Fruit fly (Drosophila melanogaster) whole organism, embryonic: ENCODE results near the gene CG10962.

Experiments
- CG10543 ChIP-seq: fragments of 200-800 bp; sonication (Bioruptor generic); optimal IDR thresholded peaks from 3 replicates; lab custom pipeline; 2017; ENCODE audit warnings: missing biosample characterization, mild to moderate bottlenecking, missing genetic modification characterization, moderate library complexity
- CG11398 ChIP-seq: fragments of 200-800 bp; sonication (Bioruptor generic); optimal IDR thresholded peaks from 2 replicates; lab custom pipeline; 2016; ENCODE audit warnings: missing biosample characterization, missing genetic modification characterization
- CG11696 ChIP-seq: fragments of 200-800 bp; sonication (Bioruptor generic); IDR thresholded peaks from 2 replicates; pipeline ENCODE4 v1.3.6; 2022; ENCODE audit warnings: missing biosample characterization, missing genetic modification characterization
- CG12155 ChIP-seq: fragments of 200-800 bp; sonication (Bioruptor generic); optimal IDR thresholded peaks from 3 replicates; lab custom pipeline; 2016; ENCODE audit warnings: missing biosample characterization, missing genetic modification characterization
- CG12391 ChIP-seq: fragments of 200-800 bp; sonication (Bioruptor generic); optimal IDR thresholded peaks from 3 replicates; lab custom pipeline; 2018; ENCODE audit warnings: missing biosample characterization, mild to moderate bottlenecking, missing genetic modification characterization, moderate library complexity
- CG12769 ChIP-seq: fragments of 200-800 bp; sonication (Bioruptor generic); optimal IDR thresholded peaks from 2 replicates; lab custom pipeline; 2019; ENCODE audit warnings: missing biosample characterization, mild to moderate bottlenecking, missing genetic modification characterization, moderate library complexity
- CG13287 ChIP-seq: fragments of 200-800 bp; sonication (Bioruptor generic); IDR thresholded peaks from 2 replicates; pipeline ENCODE4 v1.3.6; 2022; ENCODE audit warnings: missing biosample characterization, missing genetic modification characterization; ENCODE audit not compliant: partially characterized antibody
- CG14441 ChIP-seq: fragments of 200-800 bp; sonication (Bioruptor generic); IDR thresholded peaks from 2 replicates; pipeline ENCODE4 v1.3.6; 2022; ENCODE audit warnings: missing biosample characterization, missing genetic modification characterization
- CG17328 ChIP-seq: fragments of 200-800 bp; sonication (Bioruptor generic); IDR thresholded peaks from 2 replicates; pipeline ENCODE4 v1.3.6; 2022; ENCODE audit warnings: missing biosample characterization, missing genetic modification characterization
- CG2199 ChIP-seq: fragments of 200-800 bp; sonication (Bioruptor generic); IDR thresholded peaks from 3 replicates; pipeline ENCODE4 v1.3.6; 2022; ENCODE audit warnings: missing biosample characterization, missing genetic modification characterization
- CG2712 ChIP-seq: fragments of 200-800 bp; optimal IDR thresholded peaks from 3 replicates; lab custom pipeline; 2019; ENCODE audit warnings: missing biosample characterization, mild to moderate bottlenecking, missing genetic modification characterization, moderate library complexity
- CG32532 ChIP-seq: fragments of 200-800 bp; sonication (Bioruptor generic); IDR thresholded peaks from 2 replicates; pipeline ENCODE4 v1.3.6; 2022; ENCODE audit warnings: missing biosample characterization, missing genetic modification characterization
- CG3281 ChIP-seq: fragments of 200-800 bp; sonication (Bioruptor generic); optimal IDR thresholded peaks from 3 replicates; lab custom pipeline; 2017; ENCODE audit warnings: missing biosample characterization, mild to moderate bottlenecking, missing genetic modification characterization
- CG4404 ChIP-seq: fragments of 200-800 bp; sonication (Bioruptor generic); IDR thresholded peaks from 2 replicates; pipeline ENCODE4 v1.3.6; 2022; ENCODE audit warnings: missing biosample characterization, missing genetic modification characterization
- CG4424 ChIP-seq: fragments of 200-800 bp; sonication (Bioruptor generic); optimal IDR thresholded peaks from 3 replicates; lab custom pipeline; 2016; ENCODE audit warnings: missing biosample characterization, missing genetic modification characterization
- CG6654 ChIP-seq: fragments of 200-800 bp; sonication (Bioruptor generic); optimal IDR thresholded peaks from 2 replicates; lab custom pipeline; 2017; ENCODE audit warnings: missing biosample characterization, mild to moderate bottlenecking, missing genetic modification characterization
- CG6813 ChIP-seq: fragments of 200-800 bp; sonication (Bioruptor generic); optimal IDR thresholded peaks from 2 replicates; lab custom pipeline; 2017; ENCODE audit warnings: missing biosample characterization, missing genetic modification characterization, mild to moderate bottlenecking, moderate library complexity, missing genetic modification reagents
- CG6854 ChIP-seq: fragments of 200-800 bp; sonication (Bioruptor generic); optimal IDR thresholded peaks from 3 replicates; lab custom pipeline; 2017; ENCODE audit warnings: missing biosample characterization, mild to moderate bottlenecking, missing genetic modification characterization
- CG8478 ChIP-seq: fragments of >200 bp; optimal IDR thresholded peaks from 2 replicates; lab custom pipeline; 2018
- CG9817 ChIP-seq: fragments of 200-800 bp; sonication (Bioruptor generic); optimal IDR thresholded peaks from 2 replicates; lab custom pipeline; 2018; ENCODE audit warnings: missing biosample characterization, mild to moderate bottlenecking, missing genetic modification characterization, moderate library complexity
- Camta ChIP-seq: fragments of 200-800 bp; sonication (Bioruptor generic); optimal IDR thresholded peaks from 2 replicates; lab custom pipeline; 2016; ENCODE audit warnings: missing biosample characterization, missing genetic modification characterization
- CrebB ChIP-seq: fragments of 200-800 bp; sonication (Bioruptor generic); optimal IDR thresholded peaks from 3 replicates; lab custom pipeline; 2018; ENCODE audit warnings: missing biosample characterization, mild to moderate bottlenecking, missing genetic modification characterization
- D ChIP-seq, 2 experiments: fragments of 200-800 bp in 1 of 2; fragments of >200 bp in 1 of 2; sonication (Bioruptor generic) in 1 of 2; optimal IDR thresholded peaks; 2 replicates in 1 of 2; 3 replicates in 1 of 2; lab custom pipeline; 2017; ENCODE audit warnings: mild to moderate bottlenecking in 1 of 2, missing biosample characterization in 1 of 2, missing genetic modification characterization in 1 of 2, missing genetic modification reagents in 1 of 2
- Dbx ChIP-seq: fragments of 200-800 bp; sonication (Bioruptor generic); IDR thresholded peaks from 3 replicates; pipeline ENCODE4 v1.3.6; 2022; ENCODE audit warnings: missing biosample characterization, missing genetic modification characterization
- Dll ChIP-seq: fragments of 200-800 bp; sonication (Bioruptor generic); IDR thresholded peaks from 4 replicates; pipeline ENCODE4 v1.3.6; 2022; ENCODE audit warnings: missing biosample characterization, missing genetic modification characterization; ENCODE audit not compliant: partially characterized antibody
- Gsc ChIP-seq: fragments of 200-800 bp; sonication (Bioruptor generic); IDR thresholded peaks from 2 replicates; pipeline ENCODE4 v1.3.6; 2022; ENCODE audit warnings: missing biosample characterization, missing genetic modification characterization
- Hr39 ChIP-seq: fragments of >200 bp; optimal IDR thresholded peaks from 2 replicates; lab custom pipeline; 2017
- MESR4 ChIP-seq: fragments of 200-800 bp; sonication (Bioruptor generic); optimal IDR thresholded peaks from 2 replicates; lab custom pipeline; 2018; ENCODE audit warnings: missing biosample characterization, mild to moderate bottlenecking, missing genetic modification characterization, moderate library complexity
- MTF-1 ChIP-seq: fragments of 200-800 bp; sonication (Bioruptor generic); optimal IDR thresholded peaks from 2 replicates; lab custom pipeline; 2018; ENCODE audit warnings: missing biosample characterization, mild to moderate bottlenecking, missing genetic modification characterization, borderline replicate concordance
- NC2α ChIP-seq: fragments of 200-800 bp; sonication (Bioruptor generic); optimal IDR thresholded peaks from 2 replicates; lab custom pipeline; 2016; ENCODE audit warnings: missing biosample characterization, missing genetic modification characterization
- Nf-YB ChIP-seq: fragments of 200-800 bp; sonication (Bioruptor generic); optimal IDR thresholded peaks from 3 replicates; lab custom pipeline; 2019; ENCODE audit warnings: missing biosample characterization, mild to moderate bottlenecking, missing genetic modification characterization, moderate library complexity
- Sox100B ChIP-seq: fragments of 200-800 bp; sonication (Bioruptor generic); optimal IDR thresholded peaks from 3 replicates; lab custom pipeline; 2018; ENCODE audit warnings: missing biosample characterization, mild to moderate bottlenecking, missing genetic modification characterization
- Sry-δ ChIP-seq: fragments of 200-800 bp; sonication (Bioruptor generic); optimal IDR thresholded peaks from 2 replicates; lab custom pipeline; 2016; ENCODE audit warnings: missing biosample characterization, missing genetic modification characterization
- ac ChIP-seq: fragments of 200-800 bp; sonication (Bioruptor generic); optimal IDR thresholded peaks from 3 replicates; lab custom pipeline; 2017; ENCODE audit warnings: missing biosample characterization, mild to moderate bottlenecking, missing genetic modification characterization
- aop ChIP-seq: fragments of 200-800 bp; sonication (Bioruptor generic); IDR thresholded peaks from 2 replicates; pipeline ENCODE4 v1.3.6; 2022; ENCODE audit warnings: missing biosample characterization, missing genetic modification characterization
- cad ChIP-seq: fragments of >200 bp; optimal IDR thresholded peaks from 2 replicates; lab custom pipeline; 2017; ENCODE audit warnings: missing biosample characterization, missing genetic modification characterization
- chm ChIP-seq: fragments of 200-800 bp; sonication (Bioruptor generic); IDR thresholded peaks from 2 replicates; pipeline ENCODE4 v1.3.6; 2022; ENCODE audit warnings: missing biosample characterization, missing genetic modification characterization
- crol ChIP-seq: fragments of 200-800 bp; sonication (Bioruptor generic); IDR thresholded peaks from 2 replicates; pipeline ENCODE4 v1.3.6; 2022; ENCODE audit warnings: missing biosample characterization, missing genetic modification characterization
- cwo ChIP-seq: fragments of 200-800 bp; sonication (Bioruptor generic); optimal IDR thresholded peaks from 3 replicates; lab custom pipeline; 2017; ENCODE audit warnings: missing biosample characterization, missing genetic modification characterization, mild to moderate bottlenecking, moderate library complexity, missing genetic modification reagents
- disco-r ChIP-seq: fragments of 200-800 bp; sonication (Bioruptor generic); optimal IDR thresholded peaks from 2 replicates; lab custom pipeline; 2016; ENCODE audit warnings: missing biosample characterization, missing genetic modification characterization
- en ChIP-seq: fragments of 200-800 bp; sonication (Bioruptor generic); optimal IDR thresholded peaks from 2 replicates; lab custom pipeline; 2016; ENCODE audit warnings: missing biosample characterization, missing genetic modification characterization
- gsb-n ChIP-seq: fragments of 200-800 bp; sonication (Bioruptor generic); optimal IDR thresholded peaks from 3 replicates; lab custom pipeline; 2018; ENCODE audit warnings: missing biosample characterization, mild to moderate bottlenecking, missing genetic modification characterization
- lmd ChIP-seq: fragments of 200-800 bp; sonication (Bioruptor generic); IDR thresholded peaks from 2 replicates; pipeline ENCODE4 v1.3.6; 2022; ENCODE audit warnings: missing biosample characterization, missing genetic modification characterization
- nmo ChIP-seq: fragments of 200-800 bp; sonication (Bioruptor generic); optimal IDR thresholded peaks from 2 replicates; lab custom pipeline; 2018; ENCODE audit warnings: missing biosample characterization, mild to moderate bottlenecking, missing genetic modification characterization, moderate library complexity
- phol ChIP-seq: fragments of 200-800 bp; sonication (Bioruptor generic); optimal IDR thresholded peaks from 3 replicates; lab custom pipeline; 2018; ENCODE audit warnings: missing biosample characterization, mild to moderate bottlenecking, missing genetic modification characterization, moderate library complexity
- pros ChIP-seq: fragments of 200-800 bp; sonication (Bioruptor generic); optimal IDR thresholded peaks from 3 replicates; lab custom pipeline; 2019; ENCODE audit warnings: missing biosample characterization, mild to moderate bottlenecking, missing genetic modification characterization, moderate library complexity
- seq ChIP-seq: fragments of 200-800 bp; sonication (Bioruptor generic); IDR thresholded peaks from 2 replicates; pipeline ENCODE4 v1.3.6; 2022; ENCODE audit warnings: missing biosample characterization, missing genetic modification characterization
- slbo ChIP-seq: fragments of 200-800 bp; sonication (Bioruptor generic); IDR thresholded peaks from 2 replicates; pipeline ENCODE4 v1.3.6; 2022; ENCODE audit warnings: missing biosample characterization, missing genetic modification characterization
- tx ChIP-seq: fragments of 200-800 bp; sonication (Bioruptor generic); optimal IDR thresholded peaks from 2 replicates; lab custom pipeline; 2016; ENCODE audit warnings: missing biosample characterization, missing genetic modification characterization
- unc-4 ChIP-seq: fragments of 200-800 bp; sonication (Bioruptor generic); IDR thresholded peaks from 2 replicates; pipeline ENCODE4 v1.3.6; 2022; ENCODE audit warnings: missing biosample characterization, missing genetic modification characterization; ENCODE audit not compliant: partially characterized antibody
- zen ChIP-seq: fragments of 200-800 bp; sonication (Bioruptor generic); optimal IDR thresholded peaks from 3 replicates; lab custom pipeline; 2018; ENCODE audit warnings: missing biosample characterization, mild to moderate bottlenecking, missing genetic modification characterization, moderate library complexity

CG10962 gene

dm6 chrX:9004333-9004732, 30.3 kb upstream of the CG10962 start (continued):
- TF ChIP-seq Dbx (GFP tag; lab: Robert Waterston, UW) = 0 out of 3 replicates have a peak, but pooled peaks have one; percentile 24
- TF ChIP-seq tx (GFP tag; lab: Kevin White, UChicago) = no peak
- TF ChIP-seq Dll (GFP tag; lab: Robert Waterston, UW) = no peak
- TF ChIP-seq D (optimal IDR thresholded peaks at IDR 0.05; lab: Kevin White, UChicago) = no peak
- TF ChIP-seq D (GFP tag; optimal IDR thresholded peaks at IDR 0.05; lab: Kevin White, UChicago) = no peak
- TF ChIP-seq MESR4 = no peak
- peak; percentile 27 for TF ChIP-seq CG2712 (tag; lab: Kevin White, UChicago)
- TF ChIP-seq CG6813 (GFP tag; lab: Kevin White, UChicago) = no peak
- TF ChIP-seq CG13287 (GFP tag; lab: Robert Waterston, UW) = no peak
- no peak for TF ChIP-seq en (GFP tag; lab: Kevin White, UChicago)
- TF ChIP-seq CrebB (tag; lab: Kevin White, UChicago) = no peak
- TF ChIP-seq NC2α (GFP tag; lab: Kevin White, UChicago) = no peak
- TF ChIP-seq cad = no peak
- peak; percentile 17 for TF ChIP-seq Sox100B
- peak; percentile 42 for TF ChIP-seq CG14441 (GFP tag; lab: Robert Waterston, UW)
- no peak for TF ChIP-seq Gsc (GFP tag; lab: Robert Waterston, UW)
- TF ChIP-seq Hr39 (lab: Kevin White, UChicago) = no peak
- TF ChIP-seq CG4404 (GFP tag; lab: Robert Waterston, UW) = 0 out of 2 replicates have a peak, but pooled peaks have one; percentile 33
- peak; percentile 40 for TF ChIP-seq CG12391
- no peak for TF ChIP-seq CG12769 (tag; lab: Kevin White, UChicago)
- TF ChIP-seq CG3281 (GFP tag; lab: Kevin White, UChicago) = peak; percentile 57
- no peak for TF ChIP-seq CG8478
- no peak for TF ChIP-seq CG6654 (GFP tag; lab: Kevin White, UChicago)
- TF ChIP-seq pros (GFP tag; lab: Kevin White, UChicago) = no peak
- peak; percentile 8 for TF ChIP-seq CG4424
- TF ChIP-seq CG11696 = no peak
- no peak for TF ChIP-seq MTF-1 (GFP tag; lab: Kevin White, UChicago)
- TF ChIP-seq CG17328 (GFP tag; lab: Robert Waterston, UW) = peak; percentile 52
- peak; percentile 46 for TF ChIP-seq CG9817
- no peak for TF ChIP-seq CG10543 (GFP tag; lab: Kevin White, UChicago)
- peak; percentile 42 for TF ChIP-seq CG32532
- TF ChIP-seq zen (tag; lab: Kevin White, UChicago) = no peak
- TF ChIP-seq phol (tag; lab: Kevin White, UChicago) = no peak
- no peak for TF ChIP-seq CG12155
- no peak for TF ChIP-seq disco-r (GFP tag; lab: Kevin White, UChicago)
- no peak for TF ChIP-seq CG6854
- peak; percentile 32; the same call in 1 of the 2 replicates for TF ChIP-seq slbo (GFP tag; lab: Robert Waterston, UW)
- TF ChIP-seq Camta (GFP tag; lab: Kevin White, UChicago) = no peak
- peak; percentile 39 for TF ChIP-seq nmo
- no peak for TF ChIP-seq gsb-n (tag; lab: Kevin White, UChicago)
- TF ChIP-seq cwo (GFP tag; lab: Kevin White, UChicago) = peak; percentile 28
- no peak for TF ChIP-seq CG2199 (GFP tag; lab: Robert Waterston, UW)
- no peak for TF ChIP-seq aop (GFP tag; lab: Robert Waterston, UW)
- no peak for TF ChIP-seq CG11398 (GFP tag; lab: Kevin White, UChicago)
- TF ChIP-seq Nf-YB (GFP tag; lab: Kevin White, UChicago) = no peak
- no peak for TF ChIP-seq unc-4
- peak; percentile 52 for TF ChIP-seq lmd (GFP tag; lab: Robert Waterston, UW)
- TF ChIP-seq Sry-δ (GFP tag; lab: Kevin White, UChicago) = no peak
- TF ChIP-seq chm (GFP tag; lab: Robert Waterston, UW) = no peak
- TF ChIP-seq seq = peak; percentile 43; the same call in 1 of the 2 replicates
- no peak for TF ChIP-seq crol (GFP tag; lab: Robert Waterston, UW)
- TF ChIP-seq ac (GFP tag; lab: Kevin White, UChicago) = no peak
